Fruit fly (Drosophila melanogaster): ENCODE measurements around the gene Daxx.
A peak's percentile ranks its signal among the peaks of the same experiment; 100 is the strongest.

Gene Daxx

DNA sequence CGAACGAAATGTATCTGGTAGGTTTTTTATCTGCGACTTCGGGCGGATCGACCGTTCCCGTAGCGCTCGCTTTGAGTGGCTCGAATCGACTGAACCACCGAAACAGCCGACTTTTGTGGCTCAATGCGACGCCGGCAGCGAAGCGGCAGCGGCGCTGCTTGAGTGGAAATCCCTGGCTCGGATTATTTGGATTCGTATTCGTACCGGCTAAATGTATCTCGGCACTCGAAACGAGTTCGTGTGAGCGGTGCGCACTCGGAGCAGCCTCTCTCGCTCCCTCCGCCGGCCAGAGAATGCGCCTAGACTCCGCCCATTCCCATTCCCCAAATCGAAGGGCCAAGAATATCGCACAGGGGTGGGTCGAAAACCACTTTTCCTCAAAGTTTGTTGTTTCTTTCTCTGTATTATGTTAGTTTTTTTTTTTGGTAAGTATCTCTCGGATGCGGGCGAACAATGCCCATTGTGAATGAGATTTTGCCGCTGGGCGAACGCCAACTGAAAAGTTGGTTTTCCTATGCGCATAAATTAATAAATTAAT, 55.4 kb downstream of the Daxx start (continued):
- TF ChIP-seq Doc3 (GFP tag; IDR thresholded peaks at IDR 0.05; ENCODE audit: partially characterized antibody) (no peak), ara (GFP tag; IDR thresholded peaks at IDR 0.05) (no peak), Drgx (GFP tag; IDR thresholded peaks at IDR 0.05) (no peak), slp2 (GFP tag; optimal IDR thresholded peaks at IDR 0.05) (no peak), dpn (GFP tag; optimal IDR thresholded peaks at IDR 0.05) (no peak), dati (GFP tag; IDR thresholded peaks at IDR 0.05) (no peak), Dip2 (GFP tag; IDR thresholded peaks at IDR 0.05) (no peak), CG1792 (GFP tag; optimal IDR thresholded peaks at IDR 0.05) (no peak), HLH54F (GFP tag; optimal IDR thresholded peaks at IDR 0.05) (no peak), twi (tag; optimal IDR thresholded peaks at IDR 0.05) (no peak), zen (tag; optimal IDR thresholded peaks at IDR 0.05) (no peak), Fer2 (tag; optimal IDR thresholded peaks at IDR 0.05) (no peak), Oli (tag; optimal IDR thresholded peaks at IDR 0.05) (no peak), usp (GFP tag; optimal IDR thresholded peaks at IDR 0.05) (no peak), CG6854 (GFP tag; optimal IDR thresholded peaks at IDR 0.05) (no peak), CG10366 (GFP tag; IDR thresholded peaks at IDR 0.05) (no peak), CG14965 (GFP tag; optimal IDR thresholded peaks at IDR 0.05; ENCODE audit: borderline replicate concordance) (no peak), CG8924 (tag; optimal IDR thresholded peaks at IDR 0.05) (no peak), lbe (GFP tag; optimal IDR thresholded peaks at IDR 0.05) (no peak), Nf-YC (tag; optimal IDR thresholded peaks at IDR 0.05) (peak; percentile 97), CG7372 (GFP tag; IDR thresholded peaks at IDR 0.05) (no peak), PHDP (tag; optimal IDR thresholded peaks at IDR 0.05) (no peak), CG4820 (GFP tag; optimal IDR thresholded peaks at IDR 0.05) (no peak), sqz (GFP tag; optimal IDR thresholded peaks at IDR 0.05) (peak; percentile 84), CG7963 (GFP tag; IDR thresholded peaks at IDR 0.05; ENCODE audit: partially characterized antibody) (no peak), CG1832 (GFP tag; optimal IDR thresholded peaks at IDR 0.05) (peak; percentile 94), ken (GFP tag; IDR thresholded peaks at IDR 0.05) (no peak), Sry-δ (GFP tag; optimal IDR thresholded peaks at IDR 0.05) (no peak), CG9437 (GFP tag; optimal IDR thresholded peaks at IDR 0.05) (no peak), CG10267 (tag; optimal IDR thresholded peaks at IDR 0.05) (no peak), CG12299 (tag; optimal IDR thresholded peaks at IDR 0.05) (no peak), org-1 (GFP tag; optimal IDR thresholded peaks at IDR 0.05) (no peak), hb (GFP tag; IDR thresholded peaks at IDR 0.05; ENCODE audit: partially characterized antibody) (no peak), CG9932 (GFP tag; IDR thresholded peaks at IDR 0.05) (no peak), rib (GFP tag; IDR thresholded peaks at IDR 0.05) (no peak), CG2712 (tag; optimal IDR thresholded peaks at IDR 0.05) (peak; percentile 81), CG11723 (GFP tag; optimal IDR thresholded peaks at IDR 0.05) (no peak), CG7556 (GFP tag; optimal IDR thresholded peaks at IDR 0.05) (no peak), jigr1 (GFP tag; IDR thresholded peaks at IDR 0.05) (no peak), unc-4 (GFP tag; IDR thresholded peaks at IDR 0.05; ENCODE audit: partially characterized antibody) (peak; percentile 39; the same call in 1 of the 2 replicates), az2 (GFP tag; optimal IDR thresholded peaks at IDR 0.05) (no peak), Ptx1 (GFP tag; IDR thresholded peaks at IDR 0.05) (no peak), lmd (GFP tag; IDR thresholded peaks at IDR 0.05) (no peak), CG16779 (GFP tag; IDR thresholded peaks at IDR 0.05) (no peak), Camta (GFP tag; optimal IDR thresholded peaks at IDR 0.05) (no peak), Opbp (GFP tag; IDR thresholded peaks at IDR 0.05; ENCODE audit: partially characterized antibody) (peak; percentile 73; the same call in 2 of the 3 replicates), vfl (GFP tag; optimal IDR thresholded peaks at IDR 0.05) (no peak), ci (GFP tag; IDR thresholded peaks at IDR 0.05) (no peak; the same call in 2 of the 3 replicates), onecut (GFP tag; IDR thresholded peaks at IDR 0.05) (no peak), Optix (GFP tag; IDR thresholded peaks at IDR 0.05) (no peak), pzg (GFP tag; optimal IDR thresholded peaks at IDR 0.05) (no peak), corto (GFP tag; optimal IDR thresholded peaks at IDR 0.05) (no peak)

Data from whole organism, embryonic.